Worm (Caenorhabditis elegans) whole organism, L4 larva: ENCODE measurements around the gene H20J04.7.

Source experiments
- F37D6.2 ChIP-seq: sonication (generic microtip); optimal IDR thresholded peaks from 2 replicates; lab custom pipeline; 2016; ENCODE audit warnings: mild to moderate bottlenecking, missing genetic modification characterization, missing compliant biosample characterization
- F49E8.2 ChIP-seq: sonication (generic microtip); optimal IDR thresholded peaks from 2 replicates; lab custom pipeline; 2016; ENCODE audit warnings: missing compliant biosample characterization, mild to moderate bottlenecking, missing genetic modification characterization, borderline replicate concordance
- R02D3.7 ChIP-seq: fragments of 150-350 bp; sonication (generic microtip); optimal IDR thresholded peaks from 3 replicates; lab custom pipeline; 2014; ENCODE audit warnings: missing biosample characterization, missing genetic modification characterization
- T20F7.1 ChIP-seq: fragments of 200-800 bp; sonication (Bioruptor generic); optimal IDR thresholded peaks from 2 replicates; lab custom pipeline; 2018; ENCODE audit warnings: mild to moderate bottlenecking, missing genetic modification characterization, missing compliant biosample characterization
- T26A8.4 ChIP-seq: fragments of 200-800 bp; sonication (Bioruptor generic); IDR thresholded peaks from 2 replicates; pipeline ENCODE4 v1.3.6; 2022; ENCODE audit warnings: missing genetic modification characterization, missing compliant biosample characterization
- Y105C5A.15 ChIP-seq: fragments of 200-800 bp; sonication (Bioruptor generic); IDR thresholded peaks from 2 replicates; pipeline ENCODE4 v1.3.6; 2022; ENCODE audit warnings: missing genetic modification characterization, missing compliant biosample characterization
- Y5F2A.4 ChIP-seq: fragments of 200-800 bp; sonication (Bioruptor generic); optimal IDR thresholded peaks from 2 replicates; lab custom pipeline; 2018; ENCODE audit warnings: mild to moderate bottlenecking, missing genetic modification characterization, missing compliant biosample characterization
- Y75B8A.6 ChIP-seq: fragments of 200-800 bp; sonication (Bioruptor generic); IDR thresholded peaks from 2 replicates; pipeline ENCODE4 v1.3.6; 2022; ENCODE audit warnings: missing genetic modification reagents, missing genetic modification characterization, missing compliant biosample characterization
- aha-1 ChIP-seq: fragments of 150-350 bp; peaks from one replicate; lab custom pipeline; 2014; ENCODE audit warnings: missing biosample characterization, missing genetic modification characterization
- attf-4 ChIP-seq: sonication (generic microtip); optimal IDR thresholded peaks from 3 replicates; lab custom pipeline; 2017; ENCODE audit warnings: missing biosample characterization, missing genetic modification characterization
- ceh-20 ChIP-seq: fragments of 200-800 bp; sonication (Bioruptor generic); IDR thresholded peaks from 2 replicates; pipeline ENCODE4 v1.3.6; 2022; ENCODE audit warnings: missing genetic modification reagents, missing genetic modification characterization, missing compliant biosample characterization
- ctbp-1 ChIP-seq: fragments of 200-800 bp; sonication (Bioruptor generic); IDR thresholded peaks from 2 replicates; pipeline ENCODE4 v1.3.6; 2022; ENCODE audit warnings: missing genetic modification reagents, missing genetic modification characterization, missing compliant biosample characterization
- daf-16 ChIP-seq, 3 experiments: sonication (generic microtip); optimal IDR thresholded peaks; 2 replicates each; lab custom pipeline; 2016 to 2017; ENCODE audit warnings: missing genetic modification characterization in 3 of 3, missing genetic modification reagents in 3 of 3, mild to moderate bottlenecking in 2 of 3, missing compliant biosample characterization in 2 of 3, missing biosample characterization in 1 of 3, moderate library complexity in 1 of 3
- daf-19 ChIP-seq: fragments of 200-800 bp; sonication (Bioruptor generic); conservative IDR thresholded peaks from 2 replicates; pipeline ENCODE4 v1.3.6; 2022; ENCODE audit warnings: missing genetic modification characterization, missing compliant biosample characterization
- egl-27 ChIP-seq: sonication (generic microtip); optimal IDR thresholded peaks from 3 replicates; lab custom pipeline; 2017; ENCODE audit warnings: missing biosample characterization, missing genetic modification reagents, missing genetic modification characterization
- egl-43 ChIP-seq: fragments of 200-800 bp; sonication (Bioruptor generic); IDR thresholded peaks from 2 replicates; pipeline ENCODE4 v1.3.6; 2022; ENCODE audit warnings: missing genetic modification reagents, missing genetic modification characterization, missing compliant biosample characterization
- fkh-10 ChIP-seq: fragments of 150-350 bp; optimal IDR thresholded peaks from 2 replicates; lab custom pipeline; 2014; ENCODE audit warnings: missing biosample characterization, missing genetic modification reagents, missing genetic modification characterization
- gei-8 ChIP-seq: fragments of 200-800 bp; sonication (Bioruptor generic); optimal IDR thresholded peaks from 2 replicates; lab custom pipeline; 2018; ENCODE audit warnings: mild to moderate bottlenecking, missing genetic modification characterization, missing compliant biosample characterization
- hlh-30 ChIP-seq: sonication (generic microtip); optimal IDR thresholded peaks from 2 replicates; lab custom pipeline; 2017; ENCODE audit warnings: antibody characterized with exemption, mild to moderate bottlenecking, missing genetic modification characterization, missing compliant biosample characterization; ENCODE audit not compliant: insufficient read depth
- lim-7 ChIP-seq: fragments of 200-800 bp; sonication (Bioruptor generic); IDR thresholded peaks from 2 replicates; pipeline ENCODE4 v1.3.6; 2022; ENCODE audit warnings: missing genetic modification characterization, missing compliant biosample characterization
- lin-1 ChIP-seq: fragments of 200-800 bp; sonication (Bioruptor generic); IDR thresholded peaks from 2 replicates; pipeline ENCODE4 v1.3.6; 2022; ENCODE audit warnings: missing genetic modification reagents, missing genetic modification characterization, missing compliant biosample characterization
- lin-13 ChIP-seq: fragments of 150-350 bp; optimal IDR thresholded peaks from 2 replicates; lab custom pipeline; 2014; ENCODE audit warnings: missing biosample characterization, missing genetic modification reagents, missing genetic modification characterization
- lin-15B ChIP-seq: fragments of 150-350 bp; sonication (generic microtip); optimal IDR thresholded peaks from 3 replicates; lab custom pipeline; 2014; ENCODE audit warnings: missing biosample characterization, missing genetic modification characterization
- lin-38 ChIP-seq: fragments of 200-800 bp; sonication (Bioruptor generic); IDR thresholded peaks from 2 replicates; pipeline ENCODE4 v1.3.6; 2022; ENCODE audit warnings: missing genetic modification reagents, missing genetic modification characterization, missing compliant biosample characterization
- lir-3 ChIP-seq: sonication (generic microtip); optimal IDR thresholded peaks from 2 replicates; lab custom pipeline; 2016; ENCODE audit warnings: mild to moderate bottlenecking, missing genetic modification characterization, missing compliant biosample characterization
- madf-9 ChIP-seq: fragments of 200-800 bp; sonication (Bioruptor generic); conservative IDR thresholded peaks from 2 replicates; pipeline ENCODE4 v1.3.6; 2022; ENCODE audit warnings: missing genetic modification reagents, missing genetic modification characterization, missing compliant biosample characterization
- mdt-29 ChIP-seq: fragments of 200-800 bp; sonication (Bioruptor generic); IDR thresholded peaks from 2 replicates; pipeline ENCODE4 v1.3.6; 2022; ENCODE audit warnings: missing genetic modification reagents, missing genetic modification characterization, missing compliant biosample characterization
- mxl-2 ChIP-seq: fragments of 200-800 bp; sonication (Bioruptor generic); conservative IDR thresholded peaks from 2 replicates; pipeline ENCODE4 v1.3.6; 2022; ENCODE audit warnings: missing genetic modification reagents, missing genetic modification characterization, missing compliant biosample characterization
- nhr-10 ChIP-seq: fragments of 150-350 bp; optimal IDR thresholded peaks from 2 replicates; lab custom pipeline; 2014; ENCODE audit warnings: missing biosample characterization, missing genetic modification characterization
- nhr-25 ChIP-seq: sonication (generic microtip); optimal IDR thresholded peaks from 2 replicates; lab custom pipeline; 2017; ENCODE audit warnings: missing genetic modification characterization, mild to moderate bottlenecking, missing compliant biosample characterization, antibody characterized with exemption, moderate library complexity, borderline replicate concordance; ENCODE audit not compliant: insufficient read depth
- nhr-28 ChIP-seq: fragments of 150-350 bp; optimal IDR thresholded peaks from 2 replicates; lab custom pipeline; 2014; ENCODE audit warnings: missing biosample characterization, missing genetic modification characterization
- nhr-6 ChIP-seq: fragments of 150-350 bp; optimal IDR thresholded peaks from 2 replicates; lab custom pipeline; 2014; ENCODE audit warnings: missing biosample characterization, missing genetic modification characterization
- nhr-77 ChIP-seq: fragments of 150-350 bp; optimal IDR thresholded peaks from 2 replicates; lab custom pipeline; 2014; ENCODE audit warnings: missing biosample characterization, missing genetic modification characterization
- snpc-4 ChIP-seq: fragments of 150-350 bp; optimal IDR thresholded peaks from 2 replicates; lab custom pipeline; 2014; ENCODE audit warnings: missing biosample characterization, missing genetic modification characterization
- spr-3 ChIP-seq: fragments of 200-800 bp; sonication (Bioruptor generic); optimal IDR thresholded peaks from 2 replicates; lab custom pipeline; 2018; ENCODE audit warnings: mild to moderate bottlenecking, missing genetic modification characterization, missing compliant biosample characterization
- tra-1 ChIP-seq: fragments of 200-800 bp; sonication (Bioruptor generic); IDR thresholded peaks from 2 replicates; pipeline ENCODE4 v1.3.6; 2022; ENCODE audit warnings: missing genetic modification reagents, missing genetic modification characterization, missing compliant biosample characterization
- unc-62 ChIP-seq, 3 experiments: fragments of 150-350 bp in 1 of 3; sonication (generic microtip); optimal IDR thresholded peaks in 2 of 3; peaks in 1 of 3; 1 replicate in 1 of 3; 2 replicates in 2 of 3; lab custom pipeline; 2014 to 2017; ENCODE audit warnings: missing biosample characterization in 3 of 3, missing genetic modification characterization in 3 of 3, missing genetic modification reagents in 3 of 3, missing genotype in 1 of 3
- vab-7 ChIP-seq: fragments of 200-800 bp; sonication (Bioruptor generic); IDR thresholded peaks from 2 replicates; pipeline ENCODE4 v1.3.6; 2022; ENCODE audit warnings: missing genetic modification reagents, missing genetic modification characterization, missing compliant biosample characterization
- zfp-3 ChIP-seq: fragments of 200-800 bp; sonication (Bioruptor generic); conservative IDR thresholded peaks from 2 replicates; pipeline ENCODE4 v1.3.6; 2022; ENCODE audit warnings: missing genetic modification reagents, missing genetic modification characterization, missing compliant biosample characterization

Gene H20J04.7

ce11 chrII:4341484-4341883 is 13.6 kb downstream of the H20J04.7 start:
- TF ChIP-seq daf-16 (GFP tag; optimal IDR thresholded peaks at IDR 0.05; lab: Kevin White, UChicago) = no peak
- no peak for TF ChIP-seq daf-16 (tag; optimal IDR thresholded peaks at IDR 0.05; lab: Kevin White, UChicago)
- TF ChIP-seq unc-62 (GFP tag; optimal IDR thresholded peaks at IDR 0.05 in 1 of 2; lab: Kevin White, UChicago) = no peak
- no peak for TF ChIP-seq unc-62 (tag; optimal IDR thresholded peaks at IDR 0.05; lab: Kevin White, UChicago)
- no peak for TF ChIP-seq mxl-2 (GFP tag; lab: Robert Waterston, UW)
- no peak for TF ChIP-seq nhr-25
- TF ChIP-seq nhr-28 (tag; lab: Kevin White, UChicago) = no peak
- no peak for TF ChIP-seq tra-1 (GFP tag; lab: Robert Waterston, UW)
- no peak for TF ChIP-seq lin-13 (GFP tag; lab: Kevin White, UChicago)
- TF ChIP-seq nhr-77 (tag; lab: Kevin White, UChicago) = no peak
- TF ChIP-seq spr-3 (GFP tag; lab: Kevin White, UChicago) = no peak
- no peak for TF ChIP-seq snpc-4 (tag; lab: Kevin White, UChicago)
- TF ChIP-seq T26A8.4 = no peak
- TF ChIP-seq nhr-10 = no peak
- no peak for TF ChIP-seq zfp-3
- TF ChIP-seq attf-4 = no peak
- TF ChIP-seq lin-15B (tag; lab: Kevin White, UChicago) = no peak
- TF ChIP-seq vab-7 (GFP tag; lab: Robert Waterston, UW) = no peak
- no peak for TF ChIP-seq egl-27 (tag; lab: Kevin White, UChicago)
- no peak for TF ChIP-seq Y75B8A.6 (GFP tag; lab: Robert Waterston, UW)
- no peak for TF ChIP-seq lin-38 (GFP tag; lab: Robert Waterston, UW)

DNA sequence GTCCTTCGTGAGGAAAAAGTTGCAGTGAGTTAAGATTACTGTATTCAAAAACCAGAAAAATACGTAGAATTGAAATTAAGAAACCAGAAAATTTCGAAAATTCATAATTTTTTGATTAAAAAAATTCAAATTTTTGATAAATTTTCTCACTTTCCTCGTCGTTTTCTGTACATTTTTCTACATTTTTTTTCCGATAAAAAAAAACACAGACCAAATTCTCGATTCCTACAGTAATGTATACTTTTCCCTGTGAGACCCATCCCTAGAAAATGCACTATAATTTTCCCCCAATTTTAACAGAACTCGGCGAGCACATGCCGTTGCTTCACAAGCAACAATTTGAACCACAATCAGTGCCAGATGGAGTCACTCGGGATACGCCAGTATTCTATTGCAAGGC is 15.2 kb downstream of the H20J04.7 start, which contains the start of gene athp-2:
Gene athp-2 (plus strand): TSS at position 301 of the 400 bp plus-strand sequence.
- TF ChIP-seq egl-43 (GFP tag; lab: Robert Waterston, UW) (no peak), nhr-6 (tag; lab: Kevin White, UChicago) (no peak), gei-8 (GFP tag; lab: Kevin White, UChicago) (no peak), mdt-29 (GFP tag; lab: Robert Waterston, UW) (no peak), aha-1 (tag; lab: Kevin White, UChicago) (no peak)

DNA sequence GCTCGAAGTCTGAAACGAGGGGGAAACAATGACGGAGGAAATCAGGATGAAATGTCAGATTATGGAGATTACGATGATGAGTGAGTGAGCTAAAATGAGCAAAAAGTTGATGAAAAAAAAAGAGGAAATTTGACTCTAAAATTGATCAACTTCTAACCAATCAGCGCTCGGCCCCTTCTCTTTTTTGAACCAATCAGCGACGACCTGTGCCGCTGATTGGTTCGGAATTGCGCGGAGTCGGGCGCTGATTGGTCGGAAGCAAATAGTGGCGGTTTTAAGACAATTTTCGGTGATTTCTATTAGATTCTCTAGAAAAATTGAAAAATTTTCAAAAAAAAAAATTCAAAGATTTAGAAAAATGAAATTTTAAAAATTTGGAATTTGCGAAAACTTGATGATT is 17.4 kb downstream of the H20J04.7 start:
- TF ChIP-seq lir-3 (tag; lab: Kevin White, UChicago) (no peak), lim-7 (GFP tag; lab: Robert Waterston, UW) (no peak), ceh-20 (GFP tag; lab: Robert Waterston, UW) (no peak), F37D6.2 (tag; lab: Kevin White, UChicago) (no peak), Y105C5A.15 (GFP tag; lab: Robert Waterston, UW) (no peak), madf-9 (GFP tag; lab: Robert Waterston, UW) (no peak), fkh-10 (GFP tag; lab: Kevin White, UChicago) (no peak), F49E8.2 (tag; lab: Kevin White, UChicago) (no peak), nhr-10 (no peak), daf-19 (no peak), spr-3 (GFP tag; lab: Kevin White, UChicago) (no peak), hlh-30 (tag; lab: Kevin White, UChicago) (no peak), Y5F2A.4 (GFP tag; lab: Kevin White, UChicago) (no peak), ctbp-1 (no peak), R02D3.7 (no peak), lin-1 (GFP tag; lab: Robert Waterston, UW) (no peak), T20F7.1 (GFP tag; lab: Kevin White, UChicago) (no peak)
